Worm (Caenorhabditis elegans) whole organism, late embryonic: ENCODE data around the gene ubc-13.
A peak's percentile ranks its signal among the peaks of the same experiment; 100 is the strongest.

Source experiments
- F13H6.1 ChIP-seq: sonication (generic microtip); optimal IDR thresholded peaks from 2 replicates; lab custom pipeline; 2016; ENCODE audit warnings: missing genetic modification characterization, missing compliant biosample characterization
- K02D7.2 ChIP-seq: sonication (generic microtip); optimal IDR thresholded peaks from 2 replicates; lab custom pipeline; 2017; ENCODE audit warnings: mild to moderate bottlenecking, missing genetic modification characterization, missing compliant biosample characterization
- ceh-2 ChIP-seq: sonication (generic microtip); optimal IDR thresholded peaks from 2 replicates; lab custom pipeline; 2016; ENCODE audit warnings: missing genotype, missing genetic modification characterization, missing compliant biosample characterization
- ceh-24 ChIP-seq: sonication (generic microtip); optimal IDR thresholded peaks from 2 replicates; lab custom pipeline; 2016; ENCODE audit warnings: mild to moderate bottlenecking, missing genetic modification characterization, missing compliant biosample characterization
- ceh-34 ChIP-seq: sonication (generic microtip); optimal IDR thresholded peaks from 2 replicates; lab custom pipeline; 2016; ENCODE audit warnings: mild to moderate bottlenecking, missing genetic modification characterization, missing compliant biosample characterization
- ceh-6 ChIP-seq: fragments of 200-800 bp; sonication (Bioruptor generic); optimal IDR thresholded peaks from 2 replicates; lab custom pipeline; 2018; ENCODE audit warnings: mild to moderate bottlenecking, missing genetic modification characterization, missing compliant biosample characterization
- hlh-30 ChIP-seq: sonication (generic microtip); optimal IDR thresholded peaks from 2 replicates; lab custom pipeline; 2017; ENCODE audit warnings: antibody characterized with exemption, missing genetic modification characterization, missing compliant biosample characterization; ENCODE audit not compliant: insufficient read depth
- lim-6 ChIP-seq: sonication (generic microtip); optimal IDR thresholded peaks from 2 replicates; lab custom pipeline; 2016; ENCODE audit warnings: missing genetic modification characterization, missing compliant biosample characterization
- mec-3 ChIP-seq: sonication (generic microtip); optimal IDR thresholded peaks from 2 replicates; lab custom pipeline; 2016; ENCODE audit warnings: borderline replicate concordance, missing genetic modification characterization, missing compliant biosample characterization
- nfya-1 ChIP-seq: sonication (generic microtip); optimal IDR thresholded peaks from 2 replicates; lab custom pipeline; 2017; ENCODE audit warnings: missing genetic modification characterization, mild to moderate bottlenecking, missing compliant biosample characterization, antibody characterized with exemption, moderate library complexity
- pag-3 ChIP-seq: sonication (generic microtip); optimal IDR thresholded peaks from 2 replicates; lab custom pipeline; 2016; ENCODE audit warnings: missing compliant biosample characterization, missing genetic modification characterization, borderline replicate concordance
- pax-1 ChIP-seq: fragments of 150-350 bp; optimal IDR thresholded peaks from 2 replicates; lab custom pipeline; 2014; ENCODE audit warnings: missing biosample characterization, missing genetic modification characterization
- ref-2 ChIP-seq: sonication (generic microtip); optimal IDR thresholded peaks from 2 replicates; lab custom pipeline; 2016; ENCODE audit warnings: missing genetic modification characterization, missing compliant biosample characterization
- sox-2 ChIP-seq: fragments of 200-800 bp; sonication (Bioruptor generic); IDR thresholded peaks from 2 replicates; pipeline ENCODE4 v1.3.6; 2022; ENCODE audit warnings: missing genetic modification reagents, missing genetic modification characterization, missing compliant biosample characterization
- unc-55 ChIP-seq: sonication (generic microtip); optimal IDR thresholded peaks from 2 replicates; lab custom pipeline; 2017; ENCODE audit warnings: missing biosample characterization, missing genetic modification reagents, missing genetic modification characterization

ubc-13 gene

DNA sequence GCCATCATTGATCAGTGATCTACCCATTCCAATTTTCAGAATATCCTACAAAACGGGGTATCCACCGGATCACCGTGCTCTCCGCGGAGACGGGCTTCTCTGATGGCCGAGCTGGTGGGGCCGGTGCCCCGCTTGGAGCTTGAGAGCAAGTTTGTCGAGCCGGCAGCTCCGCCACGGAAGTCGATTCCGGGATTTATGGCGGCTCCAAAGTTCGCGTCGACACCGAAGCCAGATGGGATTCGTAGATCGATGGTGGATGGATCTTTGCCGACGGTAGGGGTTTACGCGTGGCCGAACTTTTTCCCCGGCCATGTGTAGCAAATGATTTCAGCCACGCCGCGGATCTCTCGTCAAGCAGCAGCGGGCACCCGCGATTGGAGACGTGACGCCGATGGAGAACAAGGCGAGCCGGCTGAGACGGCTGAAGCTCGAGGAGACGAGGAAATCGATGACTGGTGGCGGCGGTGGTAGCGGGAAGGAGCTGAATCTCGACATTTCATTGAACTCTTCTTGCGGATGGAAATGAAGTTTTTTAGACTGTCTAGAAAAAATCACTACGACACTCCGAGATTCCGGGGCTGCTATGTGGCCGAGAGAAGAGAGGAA, 36.9 kb downstream of the ubc-13 start:
- TF ChIP-seq hlh-30 (no peak), ref-2 (peak; percentile 7), sox-2 (GFP tag; lab: Robert Waterston, UW) (no peak), lim-6 (tag; lab: Kevin White, UChicago) (no peak)
- TF ChIP-seq, all 69 proteins: peak for 1

DNA sequence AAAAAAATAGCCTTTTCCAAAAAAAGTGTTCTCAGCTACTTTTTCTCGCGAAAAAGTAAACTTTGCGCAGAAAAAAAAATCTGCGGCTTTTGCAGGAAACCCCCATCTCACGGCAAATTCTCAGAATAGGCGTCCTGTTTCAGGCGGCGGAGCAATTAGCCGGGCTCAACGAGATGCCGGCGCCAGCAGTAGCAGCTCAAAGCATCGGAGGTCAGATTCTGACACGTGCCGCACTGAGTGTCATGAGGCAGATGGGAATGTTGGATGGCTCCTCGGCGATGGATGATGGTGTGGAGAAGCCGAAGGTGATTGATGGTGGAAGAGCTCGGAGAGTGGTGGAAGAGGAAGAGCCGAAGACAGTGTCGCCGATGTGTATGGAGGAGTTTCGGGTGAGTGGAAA, 38.2 kb downstream of the ubc-13 start:
- TF ChIP-seq pag-3 (no peak), F13H6.1 (tag; lab: Kevin White, UChicago) (no peak), ceh-34 (tag; lab: Kevin White, UChicago) (no peak), mec-3 (tag; lab: Kevin White, UChicago) (peak; percentile 13)

DNA sequence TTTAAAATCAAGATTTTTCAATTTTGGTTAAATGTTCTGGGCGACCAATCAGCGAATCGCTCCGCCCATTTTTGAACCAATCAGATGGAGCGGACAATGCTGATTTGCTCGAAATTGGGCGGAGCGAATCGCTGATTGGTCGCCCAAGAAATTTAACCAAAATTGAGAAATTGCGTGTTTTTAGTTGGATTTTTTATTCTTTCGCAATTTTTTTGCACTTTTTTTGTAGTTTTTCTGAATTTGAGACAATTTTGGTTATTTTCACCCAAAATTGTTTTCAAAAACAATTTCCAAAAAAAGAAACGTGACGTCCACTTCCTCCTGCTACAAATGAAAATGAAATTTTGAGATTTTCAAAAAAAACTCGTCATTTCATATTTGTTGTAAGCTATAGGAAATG, 38.8 kb downstream of the ubc-13 start, which contains the start of gene dml-1:
dml-1 (plus strand) TSS at position 301 of the 400 bp plus-strand sequence.
- TF ChIP-seq ceh-24 (tag; lab: Kevin White, UChicago) (no peak), ceh-6 (no peak), nfya-1 (tag; lab: Kevin White, UChicago) (peak; percentile 64), pax-1 (no peak)

DNA sequence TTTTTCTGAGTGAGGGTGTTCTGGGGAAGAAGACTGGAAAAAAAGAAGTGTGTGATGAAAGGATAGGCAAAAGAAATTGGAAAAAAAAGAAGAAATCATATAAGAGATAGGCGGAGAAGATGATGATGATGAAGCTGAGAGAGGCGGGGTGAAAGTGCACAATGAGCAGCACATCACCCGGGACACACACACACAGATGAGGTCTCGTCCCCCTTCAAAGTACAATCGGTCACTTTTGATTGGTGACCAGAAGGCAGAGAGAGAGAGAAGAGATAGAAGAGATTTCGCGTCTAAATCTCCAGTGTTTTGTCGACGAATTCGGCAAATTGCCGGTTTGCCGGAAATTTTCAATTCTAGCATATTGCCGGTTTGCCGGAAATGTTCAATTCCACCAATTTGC, 40.2 kb downstream of the ubc-13 start:
- TF ChIP-seq unc-55 (GFP tag; lab: Kevin White, UChicago) = peak; percentile 20
- no peak for TF ChIP-seq K02D7.2 (tag; lab: Kevin White, UChicago)
- TF ChIP-seq ceh-2 (tag; lab: Kevin White, UChicago) = no peak
